Fruit fly (Drosophila melanogaster) whole organism, embryonic: ENCODE results near the gene ninaG.

Experiments
- B-H2 ChIP-seq: fragments of 200-800 bp; sonication (Bioruptor generic); optimal IDR thresholded peaks from 2 replicates; lab custom pipeline; 2018; ENCODE audit warnings: missing biosample characterization, mild to moderate bottlenecking, missing genetic modification characterization
- Bdp1 ChIP-seq: fragments of 200-800 bp; sonication (Bioruptor generic); optimal IDR thresholded peaks from 3 replicates; lab custom pipeline; 2016; ENCODE audit warnings: missing biosample characterization, missing genetic modification characterization
- CG10462 ChIP-seq: fragments of 200-800 bp; sonication (Bioruptor generic); optimal IDR thresholded peaks from 2 replicates; lab custom pipeline; 2016; ENCODE audit warnings: missing biosample characterization, missing genetic modification characterization
- CG10979 ChIP-seq: fragments of 200-800 bp; sonication (Bioruptor generic); optimal IDR thresholded peaks from 2 replicates; lab custom pipeline; 2018; ENCODE audit warnings: missing biosample characterization, mild to moderate bottlenecking, missing genetic modification characterization, moderate library complexity
- CG13775 ChIP-seq: fragments of 200-800 bp; sonication (Bioruptor generic); optimal IDR thresholded peaks from 3 replicates; lab custom pipeline; 2017; ENCODE audit warnings: missing biosample characterization, mild to moderate bottlenecking, missing genetic modification characterization
- CG13894 ChIP-seq: fragments of 200-800 bp; sonication (Bioruptor generic); optimal IDR thresholded peaks from 3 replicates; lab custom pipeline; 2018; ENCODE audit warnings: missing biosample characterization, mild to moderate bottlenecking, missing genetic modification characterization, moderate library complexity
- CG1602 ChIP-seq: fragments of 200-800 bp; sonication (Bioruptor generic); optimal IDR thresholded peaks from 3 replicates; lab custom pipeline; 2016; ENCODE audit warnings: missing biosample characterization, missing genetic modification characterization
- CG3281 ChIP-seq: fragments of 200-800 bp; sonication (Bioruptor generic); optimal IDR thresholded peaks from 3 replicates; lab custom pipeline; 2017; ENCODE audit warnings: missing biosample characterization, mild to moderate bottlenecking, missing genetic modification characterization
- CG34376 ChIP-seq: fragments of 200-800 bp; sonication (Bioruptor generic); optimal IDR thresholded peaks from 2 replicates; lab custom pipeline; 2018; ENCODE audit warnings: missing biosample characterization, mild to moderate bottlenecking, missing genetic modification characterization
- CG43689 ChIP-seq: fragments of 200-800 bp; sonication (Bioruptor generic); IDR thresholded peaks from 2 replicates; pipeline ENCODE4 v1.3.6; 2022; ENCODE audit warnings: missing biosample characterization, missing genetic modification characterization
- CG4707 ChIP-seq: fragments of 200-800 bp; sonication (Bioruptor generic); optimal IDR thresholded peaks from 2 replicates; lab custom pipeline; 2018; ENCODE audit warnings: missing biosample characterization, mild to moderate bottlenecking, missing genetic modification characterization, moderate library complexity
- CG4730 ChIP-seq: fragments of 200-800 bp; sonication (Bioruptor generic); IDR thresholded peaks from 2 replicates; pipeline ENCODE4 v1.3.6; 2022; ENCODE audit warnings: missing biosample characterization, missing genetic modification characterization
- CG4854 ChIP-seq: fragments of 200-800 bp; sonication (Bioruptor generic); optimal IDR thresholded peaks from 2 replicates; lab custom pipeline; 2016; ENCODE audit warnings: missing biosample characterization, missing genetic modification characterization, inconsistent platforms
- CG7357 ChIP-seq: fragments of 200-800 bp; sonication (Bioruptor generic); IDR thresholded peaks from 3 replicates; pipeline ENCODE4 v1.3.6; 2022; ENCODE audit warnings: missing biosample characterization, missing genetic modification characterization
- CG7372 ChIP-seq: fragments of 200-800 bp; sonication (Bioruptor generic); IDR thresholded peaks from 2 replicates; pipeline ENCODE4 v1.3.6; 2022; ENCODE audit warnings: missing biosample characterization, missing genetic modification characterization
- Camta ChIP-seq: fragments of 200-800 bp; sonication (Bioruptor generic); optimal IDR thresholded peaks from 2 replicates; lab custom pipeline; 2016; ENCODE audit warnings: missing biosample characterization, missing genetic modification characterization
- Dad ChIP-seq: fragments of 200-800 bp; sonication (Bioruptor generic); optimal IDR thresholded peaks from 3 replicates; lab custom pipeline; 2016; ENCODE audit warnings: missing biosample characterization, missing genetic modification characterization
- ERR ChIP-seq: fragments of 200-800 bp; sonication (Bioruptor generic); optimal IDR thresholded peaks from 2 replicates; lab custom pipeline; 2016; ENCODE audit warnings: missing biosample characterization, missing genetic modification characterization
- Elba2 ChIP-seq: fragments of 200-800 bp; sonication (Bioruptor generic); optimal IDR thresholded peaks from 3 replicates; lab custom pipeline; 2016; ENCODE audit warnings: missing biosample characterization, missing genetic modification characterization
- HLH3B ChIP-seq: fragments of 200-800 bp; sonication (Bioruptor generic); IDR thresholded peaks from 2 replicates; pipeline ENCODE4 v1.3.6; 2022; ENCODE audit warnings: missing biosample characterization, missing genetic modification characterization
- Lpt ChIP-seq: fragments of >200 bp; optimal IDR thresholded peaks from 2 replicates; lab custom pipeline; 2018; ENCODE audit warnings: missing biosample characterization, missing genetic modification characterization
- Ssrp ChIP-seq: fragments of 200-800 bp; sonication (Bioruptor generic); optimal IDR thresholded peaks from 2 replicates; lab custom pipeline; 2018; ENCODE audit warnings: missing biosample characterization, mild to moderate bottlenecking, missing genetic modification characterization, moderate library complexity
- Xrp1 ChIP-seq: fragments of 200-800 bp; sonication (Bioruptor generic); IDR thresholded peaks from 2 replicates; pipeline ENCODE4 v1.3.6; 2022; ENCODE audit warnings: missing biosample characterization, missing genetic modification characterization
- al ChIP-seq: fragments of 200-800 bp; sonication (Bioruptor generic); IDR thresholded peaks from 2 replicates; pipeline ENCODE4 v1.3.6; 2022; ENCODE audit warnings: missing biosample characterization, missing genetic modification characterization
- cg ChIP-seq: fragments of 200-800 bp; sonication (Bioruptor generic); optimal IDR thresholded peaks from 3 replicates; lab custom pipeline; 2019; ENCODE audit warnings: missing biosample characterization, mild to moderate bottlenecking, missing genetic modification characterization, moderate library complexity
- ci ChIP-seq: fragments of 200-800 bp; sonication (Bioruptor generic); IDR thresholded peaks from 3 replicates; pipeline ENCODE4 v1.3.6; 2022; ENCODE audit warnings: missing biosample characterization, missing genetic modification characterization
- esg ChIP-seq: fragments of 200-800 bp; sonication (Bioruptor generic); conservative IDR thresholded peaks from 2 replicates; pipeline ENCODE4 v1.3.6; 2022; ENCODE audit warnings: missing biosample characterization, missing genetic modification characterization
- exex ChIP-seq: fragments of 200-800 bp; sonication (Bioruptor generic); optimal IDR thresholded peaks from 4 replicates; lab custom pipeline; 2018; ENCODE audit warnings: missing biosample characterization, mild to moderate bottlenecking, missing genetic modification characterization, moderate library complexity
- fd96Cb ChIP-seq: fragments of 200-800 bp; sonication (Bioruptor generic); optimal IDR thresholded peaks from 2 replicates; lab custom pipeline; 2018; ENCODE audit warnings: missing biosample characterization, mild to moderate bottlenecking, missing genetic modification characterization, moderate library complexity
- ftz-f1 ChIP-seq: fragments of 200-800 bp; sonication (Bioruptor generic); optimal IDR thresholded peaks from 2 replicates; lab custom pipeline; 2016; ENCODE audit warnings: missing biosample characterization, missing genetic modification characterization
- grn ChIP-seq: fragments of 200-800 bp; sonication (Bioruptor generic); optimal IDR thresholded peaks from 3 replicates; lab custom pipeline; 2017; ENCODE audit warnings: missing biosample characterization, missing genetic modification characterization
- hb ChIP-seq: fragments of 200-800 bp; sonication (Bioruptor generic); IDR thresholded peaks from 3 replicates; pipeline ENCODE4 v1.3.6; 2022; ENCODE audit warnings: missing biosample characterization, missing genetic modification characterization; ENCODE audit not compliant: partially characterized antibody
- hkb ChIP-seq, 2 experiments: fragments of 200-800 bp in 1 of 2; fragments of >200 bp in 1 of 2; sonication (Bioruptor generic) in 1 of 2; IDR thresholded peaks in 1 of 2; optimal IDR thresholded peaks in 1 of 2; 2 replicates each; pipeline versions ENCODE4 v1.3.6 to Lab custom; 2017 to 2022; ENCODE audit warnings: missing biosample characterization in 1 of 2, missing genetic modification characterization in 1 of 2
- jumu ChIP-seq: fragments of 200-800 bp; sonication (Bioruptor generic); optimal IDR thresholded peaks from 3 replicates; lab custom pipeline; 2016; ENCODE audit warnings: missing biosample characterization, missing genetic modification characterization
- klu ChIP-seq: fragments of 200-800 bp; sonication (Bioruptor generic); IDR thresholded peaks from 2 replicates; pipeline ENCODE4 v1.3.6; 2022; ENCODE audit warnings: missing biosample characterization, missing genetic modification characterization
- nmo ChIP-seq: fragments of 200-800 bp; sonication (Bioruptor generic); optimal IDR thresholded peaks from 2 replicates; lab custom pipeline; 2018; ENCODE audit warnings: missing biosample characterization, mild to moderate bottlenecking, missing genetic modification characterization, moderate library complexity
- odd ChIP-seq: fragments of 200-800 bp; sonication (Bioruptor generic); optimal IDR thresholded peaks from 2 replicates; lab custom pipeline; 2017; ENCODE audit warnings: missing biosample characterization, mild to moderate bottlenecking, missing genetic modification characterization
- onecut ChIP-seq: fragments of 200-800 bp; sonication (Bioruptor generic); IDR thresholded peaks from 2 replicates; pipeline ENCODE4 v1.3.6; 2022; ENCODE audit warnings: missing biosample characterization, missing genetic modification characterization
- pzg ChIP-seq: fragments of 200-800 bp; sonication (Bioruptor generic); optimal IDR thresholded peaks from 3 replicates; lab custom pipeline; 2018; ENCODE audit warnings: missing biosample characterization, mild to moderate bottlenecking, missing genetic modification characterization, moderate library complexity
- salm ChIP-seq: fragments of 200-800 bp; sonication (Bioruptor generic); optimal IDR thresholded peaks from 2 replicates; lab custom pipeline; 2018; ENCODE audit warnings: missing biosample characterization, mild to moderate bottlenecking, missing genetic modification characterization
- shn ChIP-seq: fragments of 200-800 bp; sonication (Bioruptor generic); optimal IDR thresholded peaks from 3 replicates; lab custom pipeline; 2016; ENCODE audit warnings: missing biosample characterization, missing genetic modification characterization
- sug ChIP-seq: fragments of 200-800 bp; optimal IDR thresholded peaks from 2 replicates; lab custom pipeline; 2019; ENCODE audit warnings: missing biosample characterization, mild to moderate bottlenecking, missing genetic modification characterization, moderate library complexity
- toy ChIP-seq: fragments of 200-800 bp; sonication (Bioruptor generic); IDR thresholded peaks from 2 replicates; pipeline ENCODE4 v1.3.6; 2022; ENCODE audit warnings: missing biosample characterization, missing genetic modification characterization
- unpg ChIP-seq: fragments of 200-800 bp; sonication (Bioruptor generic); optimal IDR thresholded peaks from 3 replicates; lab custom pipeline; 2018; ENCODE audit warnings: missing biosample characterization, mild to moderate bottlenecking, missing genetic modification characterization, moderate library complexity
- vnd ChIP-seq: fragments of 200-800 bp; sonication (Bioruptor generic); IDR thresholded peaks from 3 replicates; pipeline ENCODE4 v1.3.6; 2022; ENCODE audit warnings: missing biosample characterization, missing genetic modification characterization; ENCODE audit not compliant: partially characterized antibody
- vvl ChIP-seq: fragments of 200-800 bp; sonication (Bioruptor generic); IDR thresholded peaks from 2 replicates; pipeline ENCODE4 v1.3.6; 2022; ENCODE audit warnings: missing biosample characterization, missing genetic modification characterization
- zen ChIP-seq: fragments of 200-800 bp; sonication (Bioruptor generic); optimal IDR thresholded peaks from 3 replicates; lab custom pipeline; 2018; ENCODE audit warnings: missing biosample characterization, mild to moderate bottlenecking, missing genetic modification characterization, moderate library complexity
- zf30C ChIP-seq: fragments of 200-800 bp; sonication (Bioruptor generic); optimal IDR thresholded peaks from 3 replicates; lab custom pipeline; 2018; ENCODE audit warnings: missing biosample characterization, mild to moderate bottlenecking, missing genetic modification characterization

Gene ninaG

dm6 chr3R:11460502-11461358, 39.2 kb upstream of the ninaG start, which contains the start of gene PGRP-LB (continued):
- TF ChIP-seq Xrp1 (GFP tag; lab: Robert Waterston, UW) (no peak), CG4707 (GFP tag; lab: Kevin White, UChicago) (no peak), cg (GFP tag; lab: Kevin White, UChicago) (no peak), vvl (no peak), CG7357 (GFP tag; lab: Robert Waterston, UW) (no peak), CG1602 (no peak), unpg (GFP tag; lab: Kevin White, UChicago) (no peak), CG13775 (GFP tag; lab: Kevin White, UChicago) (peak; percentile 34), CG13894 (tag; lab: Kevin White, UChicago) (no peak), toy (GFP tag; lab: Robert Waterston, UW) (no peak), Lpt (GFP tag; lab: Kevin White, UChicago) (no peak), Dad (GFP tag; lab: Kevin White, UChicago) (no peak), hkb (optimal IDR thresholded peaks at IDR 0.05; lab: Kevin White, UChicago) (no peak), hkb (GFP tag; IDR thresholded peaks at IDR 0.05; lab: Robert Waterston, UW) (no peak), esg (GFP tag; lab: Robert Waterston, UW) (no peak), shn (GFP tag; lab: Kevin White, UChicago) (no peak), CG4730 (GFP tag; lab: Robert Waterston, UW) (no peak), Bdp1 (GFP tag; lab: Kevin White, UChicago) (no peak), zf30C (GFP tag; lab: Kevin White, UChicago) (no peak), jumu (GFP tag; lab: Kevin White, UChicago) (no peak), odd (GFP tag; lab: Kevin White, UChicago) (no peak), CG10979 (tag; lab: Kevin White, UChicago) (no peak), zen (tag; lab: Kevin White, UChicago) (no peak), CG4854 (GFP tag; lab: Kevin White, UChicago) (no peak), CG43689 (no peak), hb (GFP tag; lab: Robert Waterston, UW) (no peak), pzg (GFP tag; lab: Kevin White, UChicago) (no peak), vnd (no peak), CG10462 (GFP tag; lab: Kevin White, UChicago) (no peak), nmo (GFP tag; lab: Kevin White, UChicago) (no peak), HLH3B (GFP tag; lab: Robert Waterston, UW) (no peak), Camta (no peak), B-H2 (GFP tag; lab: Kevin White, UChicago) (no peak), onecut (GFP tag; lab: Robert Waterston, UW) (no peak), fd96Cb (tag; lab: Kevin White, UChicago) (no peak), Ssrp (tag; lab: Kevin White, UChicago) (no peak), al (GFP tag; lab: Robert Waterston, UW) (no peak), CG3281 (peak; percentile 22), ERR (no peak)

dm6 chr3R:11458851-11459175, 37.3 kb upstream of the ninaG start:
- TF ChIP-seq pzg (GFP tag; lab: Kevin White, UChicago): no peak
- TF ChIP-seq CG34376 (GFP tag; lab: Kevin White, UChicago): peak; percentile 28
- TF ChIP-seq grn: peak; percentile 92
- peak; percentile 27 for TF ChIP-seq ftz-f1 (GFP tag; lab: Kevin White, UChicago)
- TF ChIP-seq salm: no peak
- TF ChIP-seq vnd: 0 out of 3 replicates have a peak, but pooled peaks have one; percentile 23
- no peak for TF ChIP-seq Elba2 (GFP tag; lab: Kevin White, UChicago)
- no peak for TF ChIP-seq ci
- TF ChIP-seq sug (tag; lab: Kevin White, UChicago): peak; percentile 40
- no peak for TF ChIP-seq CG7372
- 0 out of 2 replicates have a peak, but pooled peaks have one; percentile 4 for TF ChIP-seq klu (GFP tag; lab: Robert Waterston, UW)
- TF ChIP-seq exex (tag; lab: Kevin White, UChicago): peak; percentile 65
